Worm (Caenorhabditis elegans) whole organism, mixed stage, embryonic: ENCODE measurements around the gene F56C3.10.

Experiments used
- blmp-1 ChIP-seq: fragments of 150-350 bp; optimal IDR thresholded peaks from 2 replicates; lab custom pipeline; 2014; ENCODE audit warnings: missing biosample characterization, missing genetic modification characterization
- ceh-83 ChIP-seq: fragments of 200-800 bp; sonication (Bioruptor generic); optimal IDR thresholded peaks from 2 replicates; lab custom pipeline; 2018; ENCODE audit warnings: mild to moderate bottlenecking, missing genetic modification characterization, missing compliant biosample characterization
- drap-1 ChIP-seq: fragments of 200-800 bp; sonication (Bioruptor generic); optimal IDR thresholded peaks from 3 replicates; lab custom pipeline; 2018; ENCODE audit warnings: mild to moderate bottlenecking, missing genetic modification characterization, missing compliant biosample characterization
- elt-1 ChIP-seq: sonication (generic microtip); optimal IDR thresholded peaks from 2 replicates; lab custom pipeline; 2017; ENCODE audit warnings: missing genetic modification characterization, mild to moderate bottlenecking, missing compliant biosample characterization, antibody characterized with exemption, moderate library complexity, borderline replicate concordance; ENCODE audit not compliant: insufficient read depth
- lin-13 ChIP-seq: fragments of 150-350 bp; optimal IDR thresholded peaks from 2 replicates; lab custom pipeline; 2014; ENCODE audit warnings: missing biosample characterization, missing genetic modification characterization
- mab-5 ChIP-seq: fragments of 150-350 bp; optimal IDR thresholded peaks from 2 replicates; lab custom pipeline; 2014; ENCODE audit warnings: missing biosample characterization, missing genetic modification characterization
- mls-2 ChIP-seq: sonication (generic microtip); optimal IDR thresholded peaks from 2 replicates; lab custom pipeline; 2016; ENCODE audit warnings: mild to moderate bottlenecking, missing genetic modification characterization, moderate library complexity, missing compliant biosample characterization
- nhr-12 ChIP-seq: fragments of 150-350 bp; optimal IDR thresholded peaks from 2 replicates; lab custom pipeline; 2014; ENCODE audit warnings: missing biosample characterization, missing genetic modification characterization
- nhr-237 ChIP-seq: fragments of 150-350 bp; optimal IDR thresholded peaks from 2 replicates; lab custom pipeline; 2014; ENCODE audit warnings: missing biosample characterization, missing genetic modification characterization
- nhr-28 ChIP-seq: fragments of 150-350 bp; optimal IDR thresholded peaks from 2 replicates; lab custom pipeline; 2014; ENCODE audit warnings: missing biosample characterization, missing genetic modification characterization
- snpc-4 ChIP-seq: fragments of 150-350 bp; optimal IDR thresholded peaks from 2 replicates; lab custom pipeline; 2014; ENCODE audit warnings: missing biosample characterization, missing genetic modification characterization
- unc-39 ChIP-seq: fragments of 150-350 bp; optimal IDR thresholded peaks from 2 replicates; lab custom pipeline; 2014; ENCODE audit warnings: missing biosample characterization, missing genetic modification characterization
- unc-62 ChIP-seq: fragments of 150-350 bp; optimal IDR thresholded peaks from 2 replicates; lab custom pipeline; 2014; ENCODE audit warnings: missing biosample characterization, missing genetic modification reagents, missing genetic modification characterization
- ztf-11 ChIP-seq: fragments of 150-350 bp; optimal IDR thresholded peaks from 2 replicates; lab custom pipeline; 2014; ENCODE audit warnings: missing biosample characterization, missing genetic modification characterization

ce11 chrX:1410552-1410951, 29.1 kb upstream of the F56C3.10 start, which contains the start of gene abu-2:
- TF ChIP-seq nhr-12 (no peak), snpc-4 (no peak), elt-1 (tag; lab: Kevin White, UChicago) (no peak), blmp-1 (no peak), nhr-28 (tag; lab: Kevin White, UChicago) (no peak), mab-5 (tag; lab: Kevin White, UChicago) (no peak), drap-1 (no peak), nhr-237 (tag; lab: Kevin White, UChicago) (no peak), ztf-11 (tag; lab: Kevin White, UChicago) (no peak), lin-13 (tag; lab: Kevin White, UChicago) (no peak), unc-39 (tag; lab: Kevin White, UChicago) (no peak), mls-2 (tag; lab: Kevin White, UChicago) (no peak), unc-62 (GFP tag; lab: Kevin White, UChicago) (no peak), ceh-83 (GFP tag; lab: Kevin White, UChicago) (no peak)
